Fruit fly (Drosophila melanogaster) whole organism, pupa: ENCODE results near the gene CG31743.

Experiments used
- CG10348 ChIP-seq: fragments of 200-800 bp; sonication (Bioruptor generic); IDR thresholded peaks from 2 replicates; pipeline ENCODE4 v1.3.6; 2022; ENCODE audit warnings: missing biosample characterization, missing genetic modification characterization
- CG12605 ChIP-seq: fragments of 200-800 bp; sonication (Bioruptor generic); IDR thresholded peaks from 2 replicates; pipeline ENCODE4 v1.3.6; 2022; ENCODE audit warnings: missing biosample characterization, missing genetic modification characterization
- CG13204 ChIP-seq: fragments of 200-800 bp; sonication (Bioruptor generic); optimal IDR thresholded peaks from 2 replicates; lab custom pipeline; 2018; ENCODE audit warnings: missing biosample characterization, mild to moderate bottlenecking, missing genetic modification characterization, moderate library complexity
- CG14655 ChIP-seq: fragments of 200-800 bp; sonication (Bioruptor generic); optimal IDR thresholded peaks from 3 replicates; lab custom pipeline; 2017; ENCODE audit warnings: mild to moderate bottlenecking, missing biosample characterization, missing genetic modification reagents, missing genetic modification characterization
- CG15710 ChIP-seq: fragments of 200-800 bp; sonication (Bioruptor generic); optimal IDR thresholded peaks from 2 replicates; lab custom pipeline; 2018; ENCODE audit warnings: missing biosample characterization, mild to moderate bottlenecking, missing genetic modification characterization, moderate library complexity
- CG17806 ChIP-seq: fragments of 200-800 bp; sonication (Bioruptor generic); optimal IDR thresholded peaks from 2 replicates; lab custom pipeline; 2018; ENCODE audit warnings: missing biosample characterization, mild to moderate bottlenecking, missing genetic modification characterization, moderate library complexity
- CG32121 ChIP-seq: fragments of 200-800 bp; sonication (Bioruptor generic); IDR thresholded peaks from 2 replicates; pipeline ENCODE4 v1.3.6; 2022; ENCODE audit warnings: missing biosample characterization, missing genetic modification characterization
- CG34367 ChIP-seq: fragments of 200-800 bp; sonication (Bioruptor generic); optimal IDR thresholded peaks from 2 replicates; lab custom pipeline; 2018; ENCODE audit warnings: missing biosample characterization, mild to moderate bottlenecking, missing genetic modification characterization
- CG4496 ChIP-seq: fragments of 200-800 bp; sonication (Bioruptor generic); IDR thresholded peaks from 3 replicates; pipeline ENCODE4 v1.3.6; 2022; ENCODE audit warnings: missing biosample characterization, missing genetic modification characterization
- CG8159 ChIP-seq: fragments of 200-800 bp; sonication (Bioruptor generic); optimal IDR thresholded peaks from 3 replicates; lab custom pipeline; 2018; ENCODE audit warnings: missing biosample characterization, mild to moderate bottlenecking, missing genetic modification characterization, moderate library complexity
- CG8301 ChIP-seq: fragments of 200-800 bp; sonication (Bioruptor generic); optimal IDR thresholded peaks from 2 replicates; lab custom pipeline; 2018; ENCODE audit warnings: missing biosample characterization, mild to moderate bottlenecking, missing genetic modification characterization
- CG9948 ChIP-seq: fragments of 200-800 bp; sonication (Bioruptor generic); optimal IDR thresholded peaks from 2 replicates; lab custom pipeline; 2018; ENCODE audit warnings: missing biosample characterization, mild to moderate bottlenecking, missing genetic modification characterization, moderate library complexity
- D1 ChIP-seq: fragments of 200-800 bp; sonication (Bioruptor generic); optimal IDR thresholded peaks from 2 replicates; lab custom pipeline; 2018; ENCODE audit warnings: missing biosample characterization, mild to moderate bottlenecking, missing genetic modification characterization, moderate library complexity
- EcR ChIP-seq: fragments of 200-800 bp; sonication (Bioruptor generic); optimal IDR thresholded peaks from 3 replicates; lab custom pipeline; 2019; ENCODE audit warnings: missing biosample characterization, missing genetic modification characterization, mild to moderate bottlenecking, moderate library complexity, missing genetic modification reagents
- Ets98B ChIP-seq: fragments of 200-800 bp; sonication (Bioruptor generic); IDR thresholded peaks from 2 replicates; pipeline ENCODE4 v1.3.6; 2022; ENCODE audit warnings: missing biosample characterization, missing genetic modification characterization
- Pif1A ChIP-seq: fragments of 200-800 bp; sonication (Bioruptor generic); optimal IDR thresholded peaks from 3 replicates; lab custom pipeline; 2016; ENCODE audit warnings: missing biosample characterization, missing genetic modification characterization
- Pif1B ChIP-seq: fragments of 200-800 bp; sonication (Bioruptor generic); optimal IDR thresholded peaks from 3 replicates; lab custom pipeline; 2016; ENCODE audit warnings: missing biosample characterization, missing genetic modification characterization
- Snoo ChIP-seq: fragments of 200-800 bp; sonication (Bioruptor generic); optimal IDR thresholded peaks from 3 replicates; lab custom pipeline; 2017; ENCODE audit warnings: missing biosample characterization, mild to moderate bottlenecking, missing genetic modification characterization, inconsistent platforms
- fd96Ca ChIP-seq: fragments of 200-800 bp; sonication (Bioruptor generic); IDR thresholded peaks from 3 replicates; pipeline ENCODE4 v1.3.6; 2022; ENCODE audit warnings: missing biosample characterization, missing genetic modification characterization
- gl ChIP-seq: fragments of 200-800 bp; sonication (Bioruptor generic); optimal IDR thresholded peaks from 2 replicates; lab custom pipeline; 2018; ENCODE audit warnings: missing biosample characterization, mild to moderate bottlenecking, missing genetic modification characterization
- rn ChIP-seq: fragments of 200-800 bp; sonication (Bioruptor generic); IDR thresholded peaks from 2 replicates; pipeline ENCODE4 v1.3.6; 2022; ENCODE audit warnings: missing biosample characterization, missing genetic modification characterization

The CG31743 gene

DNA sequence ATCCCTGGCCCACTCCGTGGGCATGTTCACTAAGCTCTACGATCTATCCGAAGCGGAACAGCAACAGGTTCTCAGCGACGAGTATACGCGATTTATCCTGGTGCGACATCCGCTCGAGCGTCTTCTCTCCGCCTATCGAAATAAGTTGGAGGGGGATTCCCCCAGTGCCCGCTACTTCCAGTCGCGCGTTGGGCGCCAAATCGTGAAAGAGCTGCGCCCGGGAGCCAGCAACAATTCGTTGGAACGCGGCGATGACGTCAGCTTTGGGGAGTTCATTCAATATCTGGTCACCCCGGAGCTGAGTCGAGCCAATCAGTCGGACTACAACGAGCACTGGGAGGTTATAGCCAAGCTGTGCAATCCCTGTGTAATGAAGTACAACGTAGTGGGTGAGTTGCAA, 6.0 kb downstream of the CG31743 start:
- no peak for TF ChIP-seq CG12605
- TF ChIP-seq fd96Ca (GFP tag; lab: Robert Waterston, UW): no peak
- TF ChIP-seq CG14655 (GFP tag; lab: Kevin White, UChicago): no peak
- TF ChIP-seq CG17806 (tag; lab: Kevin White, UChicago): no peak
- no peak for TF ChIP-seq CG15710 (tag; lab: Kevin White, UChicago)
- no peak for TF ChIP-seq CG4496 (GFP tag; lab: Robert Waterston, UW)
- no peak for TF ChIP-seq CG32121 (GFP tag; lab: Robert Waterston, UW)
- no peak for TF ChIP-seq Pif1B (GFP tag; lab: Kevin White, UChicago)
- no peak for TF ChIP-seq Ets98B (GFP tag; lab: Robert Waterston, UW)
- TF ChIP-seq EcR (GFP tag; lab: Kevin White, UChicago): no peak
- TF ChIP-seq CG8301: no peak
- no peak for TF ChIP-seq rn (GFP tag; lab: Robert Waterston, UW)
- TF ChIP-seq CG34367 (tag; lab: Kevin White, UChicago): no peak
- TF ChIP-seq CG13204: no peak
- TF ChIP-seq D1 (tag; lab: Kevin White, UChicago): no peak
- no peak for TF ChIP-seq CG8159
- TF ChIP-seq Snoo (tag; lab: Kevin White, UChicago): no peak
- no peak for TF ChIP-seq gl (tag; lab: Kevin White, UChicago)
- no peak for TF ChIP-seq Pif1A
- TF ChIP-seq, all 21 proteins: peak for 0

DNA sequence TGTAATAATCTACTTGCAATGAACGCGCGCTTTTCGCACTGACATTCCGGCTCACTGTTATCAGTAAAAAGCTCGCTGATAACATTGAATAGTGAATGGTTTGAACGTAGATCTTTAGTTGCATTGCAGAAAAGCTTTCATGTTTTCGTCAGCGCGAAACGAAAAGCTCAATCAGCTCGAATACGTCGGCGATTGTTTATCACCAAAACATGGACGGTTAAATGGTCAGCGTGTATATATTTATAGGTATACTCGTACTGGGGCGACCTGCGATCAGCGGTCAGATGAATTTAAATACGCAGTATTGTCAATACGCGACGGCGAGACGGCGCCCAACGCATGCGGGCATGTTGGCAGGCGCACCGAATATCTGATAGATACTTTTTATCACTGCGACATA, 7.1 kb downstream of the CG31743 start:
- TF ChIP-seq rn (GFP tag; lab: Robert Waterston, UW): no peak
- no peak for TF ChIP-seq CG10348
- TF ChIP-seq CG14655 (GFP tag; lab: Kevin White, UChicago): no peak
- no peak for TF ChIP-seq CG8301
- TF ChIP-seq fd96Ca (GFP tag; lab: Robert Waterston, UW): no peak
- TF ChIP-seq CG4496 (GFP tag; lab: Robert Waterston, UW): no peak
- no peak for TF ChIP-seq CG17806 (tag; lab: Kevin White, UChicago)
- TF ChIP-seq D1 (tag; lab: Kevin White, UChicago): no peak
- TF ChIP-seq Snoo (tag; lab: Kevin White, UChicago): no peak
- TF ChIP-seq CG8159: no peak
- TF ChIP-seq CG15710 (tag; lab: Kevin White, UChicago): no peak
- TF ChIP-seq CG9948 (tag; lab: Kevin White, UChicago): no peak
- TF ChIP-seq CG34367 (tag; lab: Kevin White, UChicago): no peak
- no peak for TF ChIP-seq CG13204
- TF ChIP-seq Pif1B (GFP tag; lab: Kevin White, UChicago): no peak
- TF ChIP-seq CG32121 (GFP tag; lab: Robert Waterston, UW): no peak
- TF ChIP-seq Pif1A: no peak
- no peak for TF ChIP-seq Ets98B (GFP tag; lab: Robert Waterston, UW)
- TF ChIP-seq CG12605: no peak
- TF ChIP-seq EcR (GFP tag; lab: Kevin White, UChicago): no peak
- TF ChIP-seq, all 21 proteins: peak for 0

DNA sequence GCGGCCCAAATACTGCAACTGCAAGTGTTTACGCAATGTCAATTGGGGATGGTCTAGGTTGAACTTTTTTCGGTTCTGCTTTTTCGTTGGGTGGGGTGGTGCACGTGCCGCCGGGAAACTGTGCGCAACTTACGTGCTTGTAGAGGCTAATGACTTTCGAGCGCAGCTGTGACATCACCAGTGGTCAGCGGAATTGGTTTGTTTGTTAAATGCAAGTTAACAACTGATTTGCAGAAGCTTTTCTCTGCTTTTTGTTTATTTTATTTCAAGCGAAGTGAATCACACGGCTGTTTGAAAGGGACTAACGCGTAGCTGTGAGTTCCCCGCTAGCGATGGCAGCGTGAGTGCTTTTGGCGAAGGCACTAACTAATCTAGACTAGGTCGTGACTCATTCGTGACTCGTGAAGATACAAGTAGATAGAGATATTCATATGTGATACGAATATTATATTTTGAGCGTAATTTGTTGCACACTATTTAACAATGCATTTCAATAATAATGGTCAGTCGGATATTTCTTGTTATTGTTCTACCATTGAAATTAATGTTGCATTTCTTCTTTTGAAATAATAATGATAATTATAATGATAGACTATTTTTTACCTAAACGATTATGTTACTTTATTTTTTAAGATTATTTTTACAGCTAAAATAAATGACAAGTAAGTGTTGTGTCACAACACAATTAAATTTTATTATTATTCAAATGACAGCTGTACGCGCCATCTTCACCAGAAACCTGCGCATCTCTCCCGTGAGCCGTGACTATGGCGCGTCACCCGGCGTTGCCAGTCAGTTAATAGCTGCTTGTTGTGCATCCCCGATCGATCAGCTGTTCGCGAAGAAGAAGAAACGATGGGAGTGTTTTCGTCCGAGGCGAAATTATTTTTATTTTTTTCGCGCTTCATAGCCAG, 8.6 kb downstream of the CG31743 start, which contains the start of the genes osi and tweek:
osi (minus strand) TSS at position 307 of the 914 bp plus-strand sequence.
tweek (plus strand) TSS at position 831 of the 914 bp plus-strand sequence.
- TF ChIP-seq CG10348 (no peak), CG32121 (GFP tag; lab: Robert Waterston, UW) (no peak), Ets98B (GFP tag; lab: Robert Waterston, UW) (peak; percentile 42; the same call in 1 of the 2 replicates), CG12605 (no peak), D1 (tag; lab: Kevin White, UChicago) (no peak), gl (tag; lab: Kevin White, UChicago) (no peak), Pif1A (peak; percentile 10), Snoo (tag; lab: Kevin White, UChicago) (no peak), Pif1B (GFP tag; lab: Kevin White, UChicago) (peak; percentile 27), CG4496 (GFP tag; lab: Robert Waterston, UW) (peak; percentile 45; the same call in 2 of the 3 replicates), CG8159 (peak; percentile 42), CG17806 (tag; lab: Kevin White, UChicago) (no peak), rn (GFP tag; lab: Robert Waterston, UW) (no peak), EcR (GFP tag; lab: Kevin White, UChicago) (peak; percentile 35), CG9948 (tag; lab: Kevin White, UChicago) (no peak), CG34367 (tag; lab: Kevin White, UChicago) (peak; percentile 9), CG15710 (tag; lab: Kevin White, UChicago) (peak; percentile 53), CG13204 (no peak), fd96Ca (GFP tag; lab: Robert Waterston, UW) (peak; percentile 33; the same call in 1 of the 3 replicates)

DNA sequence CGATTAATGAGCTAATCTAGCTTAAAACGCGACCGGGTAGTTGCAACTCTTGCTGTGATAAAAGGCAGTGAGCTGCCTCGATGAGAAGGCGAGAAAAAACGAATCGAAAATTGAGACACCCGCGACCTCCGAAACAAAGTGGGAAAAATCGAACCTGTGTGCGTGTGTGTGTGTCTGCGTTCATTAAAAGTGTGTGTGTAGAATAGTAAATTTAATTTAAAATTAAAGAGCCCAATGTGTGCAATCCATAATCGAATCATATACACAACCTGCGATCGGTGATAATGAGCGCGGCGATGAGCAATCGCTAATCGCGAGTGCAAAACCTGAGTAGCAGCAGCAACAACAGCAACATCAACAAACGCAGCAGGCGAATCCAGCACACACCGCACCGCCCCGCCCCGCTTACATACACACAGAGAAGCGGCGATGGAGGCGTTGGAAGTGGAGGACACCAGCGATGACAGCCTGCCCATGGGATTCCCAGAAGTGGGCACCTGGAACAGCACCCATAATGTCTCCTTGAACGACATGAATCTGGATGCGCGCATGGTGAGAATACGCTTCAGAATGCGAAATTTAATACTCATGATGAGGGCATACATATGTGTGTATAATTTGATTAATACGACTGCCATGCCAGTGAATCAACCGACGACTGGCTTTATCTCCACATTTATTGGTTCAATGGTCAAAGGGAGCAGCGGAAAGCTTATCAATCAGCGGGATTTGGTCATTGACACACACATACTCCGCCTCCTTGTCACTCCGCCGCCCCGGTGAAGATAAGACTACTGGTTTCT, 9.5 kb downstream of the CG31743 start:
- TF ChIP-seq CG8301: no peak
- no peak for TF ChIP-seq Ets98B (GFP tag; lab: Robert Waterston, UW)
- TF ChIP-seq CG15710 (tag; lab: Kevin White, UChicago): no peak
- no peak for TF ChIP-seq CG9948 (tag; lab: Kevin White, UChicago)
- TF ChIP-seq CG13204: no peak
- TF ChIP-seq CG8159: no peak
- TF ChIP-seq CG10348: 0 out of 2 replicates have a peak, but pooled peaks have one; percentile 19
- TF ChIP-seq CG32121 (GFP tag; lab: Robert Waterston, UW): peak; percentile 51; the same call in 1 of the 2 replicates
- peak; percentile 93 for TF ChIP-seq EcR (GFP tag; lab: Kevin White, UChicago)
- TF ChIP-seq CG4496 (GFP tag; lab: Robert Waterston, UW): peak; percentile 28; the same call in 1 of the 3 replicates
- TF ChIP-seq fd96Ca (GFP tag; lab: Robert Waterston, UW): no peak
